Worm (Caenorhabditis elegans) whole organism, L4 larva: ENCODE measurements around the gene tceb-3.

Experiments used
- ceh-82 ChIP-seq: sonication (generic microtip); optimal IDR thresholded peaks from 2 replicates; lab custom pipeline; 2017; ENCODE audit warnings: missing biosample characterization, missing genetic modification characterization
- lin-13 ChIP-seq: fragments of 150-350 bp; optimal IDR thresholded peaks from 2 replicates; lab custom pipeline; 2014; ENCODE audit warnings: missing biosample characterization, missing genetic modification reagents, missing genetic modification characterization
- mdl-1 ChIP-seq, 2 experiments: fragments of 150-350 bp in 1 of 2; sonication (generic microtip) in 1 of 2; optimal IDR thresholded peaks; 2 replicates each; lab custom pipeline; 2014 to 2017; ENCODE audit warnings: missing biosample characterization in 2 of 2, missing genetic modification characterization in 2 of 2
- nhr-41 ChIP-seq: fragments of 200-800 bp; sonication (Bioruptor generic); IDR thresholded peaks from 2 replicates; pipeline ENCODE4 v1.3.6; 2022; ENCODE audit warnings: missing genetic modification reagents, missing genetic modification characterization, missing compliant biosample characterization
- saeg-2 ChIP-seq: fragments of 200-800 bp; sonication (Bioruptor generic); IDR thresholded peaks from 2 replicates; pipeline ENCODE4 v1.3.6; 2022; ENCODE audit warnings: missing genetic modification reagents, missing genetic modification characterization, missing compliant biosample characterization

ce11 chrII:10934786-10935185, 12.4 kb downstream of the tceb-3 start, which contains the start of gene R03D7.2:
- TF ChIP-seq mdl-1 (tag; optimal IDR thresholded peaks at IDR 0.05; lab: Kevin White, UChicago) (no peak), lin-13 (no peak), ceh-82 (tag; lab: Kevin White, UChicago) (no peak), nhr-41 (GFP tag; lab: Robert Waterston, UW) (no peak), saeg-2 (GFP tag; lab: Robert Waterston, UW) (no peak)
